Worm (Caenorhabditis elegans): Measurements from ENCODE around the gene F46B3.9.
A peak's percentile ranks its signal among the peaks of the same experiment; 100 is the strongest.

The F46B3.9 gene

DNA sequence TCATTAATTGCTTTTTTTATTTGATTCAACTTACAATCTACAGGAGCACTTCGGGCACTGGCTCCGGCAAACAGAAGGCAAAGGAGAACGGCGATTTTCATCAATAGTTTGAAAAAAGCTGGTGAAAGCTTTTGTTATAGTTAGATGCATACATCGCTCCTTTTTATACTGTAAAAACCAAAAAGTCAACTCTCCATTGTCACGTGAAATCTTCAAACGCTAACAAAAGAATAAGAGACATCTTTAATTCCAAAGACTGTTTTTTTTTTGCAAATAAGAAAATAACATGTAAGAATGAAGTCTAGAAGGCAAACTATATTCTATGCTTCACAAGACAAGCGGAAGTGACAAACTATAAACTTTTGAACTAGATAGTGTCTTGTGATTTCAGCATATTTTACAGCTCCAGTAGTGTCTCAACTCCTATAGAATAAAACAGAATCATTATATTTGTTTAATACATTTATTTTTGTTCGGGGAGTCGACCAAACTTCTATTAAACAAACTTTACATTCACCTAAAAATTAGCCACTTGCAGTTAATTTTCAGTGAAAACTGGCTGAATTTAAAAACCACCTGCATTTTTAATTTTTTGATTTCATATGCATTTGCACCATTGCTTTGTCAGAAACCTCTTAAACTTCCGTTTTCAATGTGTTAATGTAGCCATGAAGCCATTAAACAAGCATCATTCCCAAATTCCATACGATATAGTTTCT is at the start of gene F46B3.9, which contains the start of gene srz-18:
Gene F46B3.9, minus strand, starts transcription at position 101 of the 719 bp plus-strand sequence.
Gene srz-18, plus strand, starts transcription at position 669 of the 719 bp plus-strand sequence.
- TF ChIP-seq nhr-6 (tag; optimal IDR thresholded peaks at IDR 0.05) (no peak), ama-1 (optimal IDR thresholded peaks at IDR 0.05) (no peak), aha-1 (tag) (peak; percentile 30), nhr-28 (tag; optimal IDR thresholded peaks at IDR 0.05) (no peak)

DNA sequence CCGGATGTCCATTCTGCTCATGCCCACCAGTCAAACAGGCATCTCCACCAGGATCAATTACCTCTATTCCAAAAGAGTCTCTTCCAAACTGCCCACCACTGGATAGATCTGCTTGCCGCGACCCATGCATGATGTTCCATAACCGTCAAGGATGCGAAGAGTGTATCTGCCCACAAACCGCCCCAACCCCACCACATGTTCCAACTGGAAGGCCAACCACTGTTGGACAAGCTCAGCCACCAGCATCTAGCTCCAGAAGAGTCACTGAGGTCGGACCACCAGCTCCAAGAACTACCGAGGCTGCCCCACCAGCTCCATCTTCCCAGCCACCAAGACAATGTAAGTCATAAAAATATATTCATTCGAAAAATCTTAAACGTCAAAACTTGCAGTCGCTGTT is 44.7 kb upstream of the F46B3.9 start:
- TF ChIP-seq lim-7 (GFP tag; IDR thresholded peaks at IDR 0.05) (peak; percentile 36; the same call in 1 of the 2 replicates), ZK546.5 (tag; optimal IDR thresholded peaks at IDR 0.05) (no peak), unc-130 (GFP tag; optimal IDR thresholded peaks at IDR 0.05) (no peak), daf-12 (tag; optimal IDR thresholded peaks at IDR 0.05) (no peak), set-16 (GFP tag; IDR thresholded peaks at IDR 0.05) (peak; percentile 29; the same call in 1 of the 2 replicates), tag-97 (GFP tag; IDR thresholded peaks at IDR 0.05) (no peak), ceh-28 (tag; optimal IDR thresholded peaks at IDR 0.05) (no peak), nhr-48 (tag; optimal IDR thresholded peaks at IDR 0.05) (no peak), vab-7 (GFP tag; IDR thresholded peaks at IDR 0.05) (no peak), snpc-4 (tag; optimal IDR thresholded peaks at IDR 0.05) (no peak), dmd-8 (GFP tag; IDR thresholded peaks at IDR 0.05) (no peak), nhr-76 (tag; optimal IDR thresholded peaks at IDR 0.05) (no peak), hlh-11 (tag; optimal IDR thresholded peaks at IDR 0.05) (no peak), madf-9 (GFP tag; conservative IDR thresholded peaks at IDR 0.05) (0 out of 2 replicates have a peak, but pooled peaks have one; percentile 9)

ce11 chrV:20666905-20667304 is 41.0 kb upstream of the F46B3.9 start, which contains the start of gene mlt-11:
Gene mlt-11, plus strand, starts transcription at chrV:20667205.
- no peak for TF ChIP-seq ztf-11 (tag; optimal IDR thresholded peaks at IDR 0.05)
- peak; percentile 33 for TF ChIP-seq aha-1 (tag)
- TF ChIP-seq nhr-48 (tag; optimal IDR thresholded peaks at IDR 0.05) = no peak
- TF ChIP-seq R02D3.7 (tag; optimal IDR thresholded peaks at IDR 0.05) = no peak
- no peak for TF ChIP-seq set-16 (GFP tag; IDR thresholded peaks at IDR 0.05)
- TF ChIP-seq ceh-62 (tag; optimal IDR thresholded peaks at IDR 0.05) = no peak
- TF ChIP-seq F10B5.3 (tag; optimal IDR thresholded peaks at IDR 0.05) = no peak
- no peak for TF ChIP-seq zip-11 (GFP tag; IDR thresholded peaks at IDR 0.05)

DNA sequence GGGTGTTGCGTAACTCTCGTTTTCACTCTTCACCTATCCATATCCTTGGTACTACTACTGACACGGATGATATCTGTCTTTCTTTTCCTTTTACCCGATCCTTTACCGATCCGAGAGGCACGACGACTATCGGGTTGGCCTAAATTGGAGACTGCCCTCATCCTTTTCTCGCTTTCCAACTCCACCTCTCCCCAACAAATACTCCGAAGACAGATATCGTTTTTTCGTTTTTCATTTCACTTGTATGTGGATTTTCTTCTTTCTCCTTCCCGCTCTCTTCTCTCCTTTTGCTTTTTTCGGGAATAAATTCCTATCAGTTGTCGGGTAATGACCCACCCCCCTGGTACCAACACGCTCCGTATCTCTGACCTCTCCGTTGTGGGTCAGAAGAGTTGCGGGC is 39.0 kb upstream of the F46B3.9 start:
- TF ChIP-seq egl-27 (tag; optimal IDR thresholded peaks at IDR 0.05) (no peak), hlh-11 (tag; optimal IDR thresholded peaks at IDR 0.05) (peak; percentile 5), aha-1 (tag) (peak; percentile 40)

- TF ChIP-seq rbr-2 (tag; optimal IDR thresholded peaks at IDR 0.05) (no peak), aha-1 (tag) (peak; percentile 55)
These were observed 37.8 kb upstream of the F46B3.9 start for ce11 chrV:20663736-20664135.

DNA sequence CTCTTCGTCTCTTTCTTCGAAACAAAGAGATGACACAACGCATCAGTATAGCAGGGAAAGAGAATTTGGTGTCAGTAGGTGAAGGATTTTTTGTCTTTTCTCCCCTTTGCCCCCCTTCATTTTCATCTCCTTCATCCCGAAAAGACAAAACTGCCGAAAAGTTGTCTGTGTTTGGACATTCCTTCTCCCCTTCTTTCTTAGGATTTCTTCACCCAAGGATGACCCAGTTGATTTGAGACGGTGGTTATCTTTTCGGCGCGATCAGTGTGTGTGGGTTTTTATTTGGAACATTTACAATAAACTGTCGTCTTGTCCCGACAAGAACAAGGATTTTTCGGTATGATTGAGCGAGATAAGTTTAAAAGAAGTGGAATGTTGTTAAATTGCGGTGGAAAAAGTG is 36.5 kb upstream of the F46B3.9 start:
- TF ChIP-seq ceh-82 (tag; optimal IDR thresholded peaks at IDR 0.05) = no peak
- no peak for TF ChIP-seq ceh-44 (GFP tag; IDR thresholded peaks at IDR 0.05)
- TF ChIP-seq aly-2 (tag; optimal IDR thresholded peaks at IDR 0.05) = no peak
- TF ChIP-seq nhr-77 (tag; optimal IDR thresholded peaks at IDR 0.05) = no peak
- no peak for TF ChIP-seq egl-27 (tag; optimal IDR thresholded peaks at IDR 0.05)
- TF ChIP-seq F49E8.2 (tag; optimal IDR thresholded peaks at IDR 0.05; ENCODE audit: borderline replicate concordance) = no peak
- no peak for TF ChIP-seq F37D6.2 (tag; optimal IDR thresholded peaks at IDR 0.05)
- peak in 1 of 2 experiments; percentile 15 for TF ChIP-seq unc-62 (GFP tag; optimal IDR thresholded peaks at IDR 0.05 in 1 of 2)
- TF ChIP-seq unc-62 (tag; optimal IDR thresholded peaks at IDR 0.05) = no peak

Measured in whole organism, L4 larva.